Fruit fly (Drosophila melanogaster) whole organism, adult: ENCODE results near the gene Ir68a.

Experiments
- CG14711 ChIP-seq: fragments of 200-800 bp; sonication (Bioruptor generic); optimal IDR thresholded peaks from 2 replicates; lab custom pipeline; 2018; ENCODE audit warnings: missing biosample characterization, mild to moderate bottlenecking, missing genetic modification characterization, moderate library complexity
- CG33017 ChIP-seq: fragments of 200-800 bp; sonication (Bioruptor generic); optimal IDR thresholded peaks from 2 replicates; lab custom pipeline; 2018; ENCODE audit warnings: missing biosample characterization, mild to moderate bottlenecking, missing genetic modification characterization, moderate library complexity
- CG5204 ChIP-seq: fragments of 200-800 bp; sonication (Bioruptor generic); optimal IDR thresholded peaks from 2 replicates; lab custom pipeline; 2016; ENCODE audit warnings: missing biosample characterization, missing genetic modification characterization
- CG7045 ChIP-seq: fragments of 200-800 bp; sonication (Bioruptor generic); optimal IDR thresholded peaks from 2 replicates; lab custom pipeline; 2017; ENCODE audit warnings: missing biosample characterization, mild to moderate bottlenecking, missing genetic modification characterization
- CG7101 ChIP-seq: fragments of 200-800 bp; sonication (Bioruptor generic); optimal IDR thresholded peaks from 2 replicates; lab custom pipeline; 2018; ENCODE audit warnings: missing biosample characterization, mild to moderate bottlenecking, missing genetic modification characterization, moderate library complexity
- Clk ChIP-seq: fragments of 200-800 bp; sonication (Bioruptor generic); optimal IDR thresholded peaks from 2 replicates; lab custom pipeline; 2017; ENCODE audit warnings: missing biosample characterization, missing genetic modification characterization
- Mnt ChIP-seq: fragments of 200-800 bp; sonication (Bioruptor generic); optimal IDR thresholded peaks from 2 replicates; lab custom pipeline; 2016; ENCODE audit warnings: missing biosample characterization, mild to moderate bottlenecking, missing genetic modification characterization
- cic ChIP-seq: fragments of 200-800 bp; sonication (Bioruptor generic); optimal IDR thresholded peaks from 2 replicates; lab custom pipeline; 2017; ENCODE audit warnings: missing biosample characterization, mild to moderate bottlenecking, missing genetic modification characterization, moderate library complexity
- cnc ChIP-seq, 2 experiments: fragments of >200 bp; optimal IDR thresholded peaks; 2 replicates each; lab custom pipeline; 2017
- kay ChIP-seq: fragments of 200-800 bp; sonication (Bioruptor generic); peaks from one replicate; lab custom pipeline; 2016; ENCODE audit warnings: missing biosample characterization, missing genetic modification characterization, borderline replicate concordance
- tj ChIP-seq: fragments of 200-800 bp; sonication (Bioruptor generic); optimal IDR thresholded peaks from 3 replicates; lab custom pipeline; 2017; ENCODE audit warnings: missing biosample characterization, mild to moderate bottlenecking, missing genetic modification characterization, moderate library complexity
- toe ChIP-seq: fragments of 200-800 bp; sonication (Bioruptor generic); optimal IDR thresholded peaks from 2 replicates; lab custom pipeline; 2016; ENCODE audit warnings: missing biosample characterization, missing genetic modification characterization

The Ir68a gene

DNA sequence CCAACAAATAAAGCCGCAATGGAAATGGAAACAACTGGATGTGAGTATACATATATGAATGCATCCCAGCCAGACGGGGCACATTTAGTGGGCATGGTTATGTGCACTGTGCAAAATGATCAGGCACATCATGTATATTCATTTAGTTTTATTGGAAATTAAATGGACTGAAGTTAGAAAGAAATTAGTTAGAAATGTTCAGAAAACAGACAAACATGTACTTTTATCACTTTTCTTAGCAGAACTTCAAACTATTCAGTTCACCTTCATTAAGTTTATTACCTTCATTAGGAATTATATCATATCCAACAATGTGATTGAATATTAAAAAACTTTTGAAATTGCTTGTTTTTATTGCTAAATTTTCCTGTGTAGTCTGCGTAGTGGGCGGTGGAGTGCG lies 49.2 kb downstream of the Ir68a start:
- TF ChIP-seq tj (no peak), CG7101 (tag; lab: Kevin White, UChicago) (no peak), kay (GFP tag; lab: Kevin White, UChicago) (no peak)

DNA sequence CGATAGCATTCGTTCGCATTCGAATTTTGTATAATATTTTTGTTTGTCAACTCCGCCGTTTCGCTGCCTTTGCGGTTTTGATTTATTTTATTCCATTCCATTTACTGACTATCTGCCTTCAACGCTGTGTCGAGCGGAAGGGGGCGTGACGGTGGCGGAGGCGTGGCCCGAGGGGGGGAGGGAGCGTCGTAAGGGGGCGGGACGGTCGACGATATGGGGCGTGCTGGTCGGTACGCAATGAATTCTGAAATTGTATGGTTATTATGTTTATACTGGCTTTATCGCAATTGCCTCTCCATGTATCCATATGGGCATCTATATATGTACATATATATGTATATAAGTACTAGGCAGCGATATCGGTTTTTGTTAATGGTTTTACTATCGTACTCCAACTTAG lies 52.1 kb downstream of the Ir68a start:
- TF ChIP-seq Clk (GFP tag; lab: Kevin White, UChicago) = no peak
- peak; percentile 74 for TF ChIP-seq tj

DNA sequence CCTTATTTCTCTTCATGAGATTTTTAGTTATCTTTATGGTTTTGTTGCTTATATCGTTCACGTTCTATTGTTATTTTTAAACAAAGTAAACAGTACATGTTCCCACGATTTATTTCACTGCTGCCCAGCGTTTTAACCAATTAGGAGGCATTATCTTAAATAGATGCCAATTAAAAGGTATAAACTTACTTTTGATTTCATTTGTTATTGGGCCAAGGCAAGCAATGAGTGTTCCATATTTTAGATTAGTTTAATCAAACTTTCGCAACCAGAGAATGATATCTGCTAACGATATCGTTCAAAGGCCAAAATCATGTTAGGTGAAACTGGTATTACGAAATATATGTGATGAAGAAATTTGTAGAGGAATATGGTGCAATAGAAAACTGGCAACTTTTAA lies 53.0 kb downstream of the Ir68a start:
- no peak for TF ChIP-seq CG7045
- no peak for TF ChIP-seq CG33017
- no peak for TF ChIP-seq CG5204 (GFP tag; lab: Kevin White, UChicago)
- no peak for TF ChIP-seq toe (GFP tag; lab: Kevin White, UChicago)
- TF ChIP-seq cic (GFP tag; lab: Kevin White, UChicago) = no peak
- no peak for TF ChIP-seq cnc (optimal IDR thresholded peaks at IDR 0.05; lab: Kevin White, UChicago)
- no peak for TF ChIP-seq Mnt (GFP tag; lab: Kevin White, UChicago)
- no peak for TF ChIP-seq tj
- no peak for TF ChIP-seq kay (GFP tag; lab: Kevin White, UChicago)
- TF ChIP-seq CG14711 (tag; lab: Kevin White, UChicago) = no peak
